Fruit fly (Drosophila melanogaster): ENCODE measurements around the gene Oat.

Oat gene

dm6 chr3L:19694156-19694643, 44.5 kb upstream of the Oat start (continued):
- TF ChIP-seq CG3281 (GFP tag; optimal IDR thresholded peaks at IDR 0.05) (no peak), eve (GFP tag; optimal IDR thresholded peaks at IDR 0.05) (no peak), ase (GFP tag; IDR thresholded peaks at IDR 0.05) (no peak), CHES-1-like (GFP tag; optimal IDR thresholded peaks at IDR 0.05) (no peak), Trl (optimal IDR thresholded peaks at IDR 0.05) (no peak), Trl (GFP tag; optimal IDR thresholded peaks at IDR 0.05) (no peak), CG3995 (GFP tag; optimal IDR thresholded peaks at IDR 0.05) (no peak), crol (GFP tag; IDR thresholded peaks at IDR 0.05) (no peak), nau (GFP tag; optimal IDR thresholded peaks at IDR 0.05) (no peak), Mrtf (GFP tag; IDR thresholded peaks at IDR 0.05) (no peak), Stat92E (GFP tag; optimal IDR thresholded peaks at IDR 0.05) (peak in 1 of 3 experiments; percentile 51), CG4282 (GFP tag; optimal IDR thresholded peaks at IDR 0.05) (no peak), CG8388 (GFP tag; optimal IDR thresholded peaks at IDR 0.05) (no peak), Ptx1 (GFP tag; IDR thresholded peaks at IDR 0.05) (no peak), CG6813 (GFP tag; optimal IDR thresholded peaks at IDR 0.05) (no peak), crc (GFP tag; optimal IDR thresholded peaks at IDR 0.05) (no peak), slbo (GFP tag; IDR thresholded peaks at IDR 0.05) (no peak), dati (GFP tag; IDR thresholded peaks at IDR 0.05) (no peak), CG2120 (GFP tag; optimal IDR thresholded peaks at IDR 0.05) (no peak), CG15073 (GFP tag; optimal IDR thresholded peaks at IDR 0.05) (no peak), CG10267 (tag; optimal IDR thresholded peaks at IDR 0.05) (no peak), CG12219 (GFP tag; optimal IDR thresholded peaks at IDR 0.05) (no peak), Hey (tag; optimal IDR thresholded peaks at IDR 0.05) (no peak), nom (GFP tag; optimal IDR thresholded peaks at IDR 0.05) (peak; percentile 64), CG13775 (GFP tag; optimal IDR thresholded peaks at IDR 0.05) (no peak), pho (GFP tag; optimal IDR thresholded peaks at IDR 0.05) (no peak), ems (GFP tag; optimal IDR thresholded peaks at IDR 0.05) (no peak), CG15479 (GFP tag; optimal IDR thresholded peaks at IDR 0.05) (no peak), otp (GFP tag; IDR thresholded peaks at IDR 0.05) (no peak), Ada2b (GFP tag; IDR thresholded peaks at IDR 0.05) (no peak), H15 (GFP tag; IDR thresholded peaks at IDR 0.05) (no peak), CG30020 (tag; optimal IDR thresholded peaks at IDR 0.05) (no peak), ci (GFP tag; IDR thresholded peaks at IDR 0.05) (peak; percentile 58), tna (GFP tag; IDR thresholded peaks at IDR 0.05; ENCODE audit: partially characterized antibody) (no peak), Sry-β (GFP tag; optimal IDR thresholded peaks at IDR 0.05) (peak; percentile 26), pan (optimal IDR thresholded peaks at IDR 0.05) (no peak), pan (GFP tag; optimal IDR thresholded peaks at IDR 0.05 in 1 of 2, IDR thresholded peaks at IDR 0.05 in 1 of 2) (no peak), CG1603 (tag; optimal IDR thresholded peaks at IDR 0.05) (peak; percentile 22), Atf-2 (GFP tag; optimal IDR thresholded peaks at IDR 0.05) (no peak), da (GFP tag; optimal IDR thresholded peaks at IDR 0.05) (no peak), toy (GFP tag; IDR thresholded peaks at IDR 0.05) (no peak), CG32767 (GFP tag; IDR thresholded peaks at IDR 0.05) (no peak), cad (GFP tag; optimal IDR thresholded peaks at IDR 0.05) (no peak), corto (GFP tag; optimal IDR thresholded peaks at IDR 0.05) (no peak), caup (GFP tag; optimal IDR thresholded peaks at IDR 0.05; ENCODE audit: severe bottlenecking) (no peak), CG33213 (GFP tag; optimal IDR thresholded peaks at IDR 0.05) (no peak), CG10321 (GFP tag; IDR thresholded peaks at IDR 0.05) (no peak), trh (GFP tag; optimal IDR thresholded peaks at IDR 0.05) (no peak), D19B (GFP tag; optimal IDR thresholded peaks at IDR 0.05) (no peak), gcm2 (GFP tag; optimal IDR thresholded peaks at IDR 0.05) (no peak), hb (GFP tag; IDR thresholded peaks at IDR 0.05; ENCODE audit: partially characterized antibody) (no peak), amos (GFP tag; IDR thresholded peaks at IDR 0.05; ENCODE audit: partially characterized antibody) (no peak)

All from whole organism, embryonic.